Fruit fly (Drosophila melanogaster) whole organism, embryonic: ENCODE results near the gene Eig71Ea.

ENCODE experiments used
- Blimp-1 ChIP-seq: fragments of 200-800 bp; sonication (Bioruptor generic); optimal IDR thresholded peaks from 3 replicates; lab custom pipeline; 2018; ENCODE audit warnings: missing biosample characterization, missing genetic modification characterization, mild to moderate bottlenecking, moderate library complexity, missing genetic modification reagents
- Bteb2 ChIP-seq: fragments of 200-800 bp; sonication (Bioruptor generic); optimal IDR thresholded peaks from 2 replicates; lab custom pipeline; 2016; ENCODE audit warnings: missing biosample characterization, missing genetic modification characterization
- CG10147 ChIP-seq: fragments of 200-800 bp; sonication (Bioruptor generic); optimal IDR thresholded peaks from 2 replicates; lab custom pipeline; 2019; ENCODE audit warnings: missing biosample characterization, mild to moderate bottlenecking, missing genetic modification characterization, moderate library complexity
- CG11560 ChIP-seq: fragments of 200-800 bp; sonication (Bioruptor generic); IDR thresholded peaks from 3 replicates; pipeline ENCODE4 v1.3.6; 2022; ENCODE audit warnings: missing biosample characterization, missing genetic modification characterization
- CG12236 ChIP-seq: fragments of 200-800 bp; sonication (Bioruptor generic); optimal IDR thresholded peaks from 2 replicates; lab custom pipeline; 2016; ENCODE audit warnings: missing biosample characterization, missing genetic modification characterization
- CG12744 ChIP-seq: fragments of 200-800 bp; sonication (Bioruptor generic); optimal IDR thresholded peaks from 2 replicates; lab custom pipeline; 2016; ENCODE audit warnings: missing biosample characterization, missing genetic modification characterization
- CG13123 ChIP-seq: fragments of 200-800 bp; sonication (Bioruptor generic); optimal IDR thresholded peaks from 2 replicates; lab custom pipeline; 2016; ENCODE audit warnings: missing biosample characterization, missing genetic modification characterization
- CG15011 ChIP-seq: fragments of 200-800 bp; sonication (Bioruptor generic); optimal IDR thresholded peaks from 3 replicates; lab custom pipeline; 2018; ENCODE audit warnings: missing biosample characterization, mild to moderate bottlenecking, missing genetic modification characterization
- CG15479 ChIP-seq: fragments of 200-800 bp; sonication (Bioruptor generic); optimal IDR thresholded peaks from 3 replicates; lab custom pipeline; 2019; ENCODE audit warnings: missing biosample characterization, mild to moderate bottlenecking, missing genetic modification characterization, moderate library complexity
- CG2712 ChIP-seq: fragments of 200-800 bp; optimal IDR thresholded peaks from 3 replicates; lab custom pipeline; 2019; ENCODE audit warnings: missing biosample characterization, mild to moderate bottlenecking, missing genetic modification characterization, moderate library complexity
- CG31441 ChIP-seq: fragments of 200-800 bp; sonication (Bioruptor generic); IDR thresholded peaks from 2 replicates; pipeline ENCODE4 v1.3.6; 2022; ENCODE audit warnings: missing biosample characterization, missing genetic modification characterization
- CG4404 ChIP-seq: fragments of 200-800 bp; sonication (Bioruptor generic); IDR thresholded peaks from 2 replicates; pipeline ENCODE4 v1.3.6; 2022; ENCODE audit warnings: missing biosample characterization, missing genetic modification characterization
- CG4424 ChIP-seq: fragments of 200-800 bp; sonication (Bioruptor generic); optimal IDR thresholded peaks from 3 replicates; lab custom pipeline; 2016; ENCODE audit warnings: missing biosample characterization, missing genetic modification characterization
- CG5953 ChIP-seq: fragments of 200-800 bp; sonication (Bioruptor generic); IDR thresholded peaks from 2 replicates; pipeline ENCODE4 v1.3.6; 2022; ENCODE audit warnings: missing biosample characterization, missing genetic modification characterization
- CG6683 ChIP-seq: fragments of 200-800 bp; sonication (Bioruptor generic); optimal IDR thresholded peaks from 2 replicates; lab custom pipeline; 2017; ENCODE audit warnings: missing biosample characterization, mild to moderate bottlenecking, missing genetic modification characterization, missing genetic modification reagents
- CG6765 ChIP-seq: fragments of 200-800 bp; sonication (Bioruptor generic); optimal IDR thresholded peaks from 3 replicates; lab custom pipeline; 2017; ENCODE audit warnings: missing biosample characterization, mild to moderate bottlenecking, missing genetic modification characterization
- CG7372 ChIP-seq: fragments of 200-800 bp; sonication (Bioruptor generic); IDR thresholded peaks from 2 replicates; pipeline ENCODE4 v1.3.6; 2022; ENCODE audit warnings: missing biosample characterization, missing genetic modification characterization
- CG7745 ChIP-seq: fragments of 200-800 bp; sonication (Bioruptor generic); optimal IDR thresholded peaks from 2 replicates; lab custom pipeline; 2018; ENCODE audit warnings: missing biosample characterization, mild to moderate bottlenecking, missing genetic modification characterization, moderate library complexity
- CG8281 ChIP-seq: fragments of 200-800 bp; sonication (Bioruptor generic); optimal IDR thresholded peaks from 2 replicates; lab custom pipeline; 2018; ENCODE audit warnings: missing biosample characterization, mild to moderate bottlenecking, missing genetic modification characterization, moderate library complexity
- D ChIP-seq, 2 experiments: fragments of 200-800 bp in 1 of 2; fragments of >200 bp in 1 of 2; sonication (Bioruptor generic) in 1 of 2; optimal IDR thresholded peaks; 2 replicates in 1 of 2; 3 replicates in 1 of 2; lab custom pipeline; 2017; ENCODE audit warnings: mild to moderate bottlenecking in 1 of 2, missing biosample characterization in 1 of 2, missing genetic modification characterization in 1 of 2, missing genetic modification reagents in 1 of 2
- Dfd ChIP-seq, 2 experiments: fragments of >200 bp; optimal IDR thresholded peaks; 2 replicates each; lab custom pipeline; 2017; ENCODE audit warnings: missing biosample characterization in 2 of 2, missing genetic modification characterization in 2 of 2
- Dip2 ChIP-seq: fragments of 200-800 bp; sonication (Bioruptor generic); IDR thresholded peaks from 2 replicates; pipeline ENCODE4 v1.3.6; 2022; ENCODE audit warnings: missing biosample characterization, missing genetic modification characterization
- Lhr ChIP-seq: fragments of 200-800 bp; sonication (Bioruptor generic); optimal IDR thresholded peaks from 3 replicates; lab custom pipeline; 2017; ENCODE audit warnings: mild to moderate bottlenecking, missing biosample characterization, missing genetic modification reagents, missing genetic modification characterization
- Mad ChIP-seq: fragments of 200-800 bp; sonication (Bioruptor generic); optimal IDR thresholded peaks from 2 replicates; lab custom pipeline; 2016; ENCODE audit warnings: missing biosample characterization, missing genetic modification characterization
- Nf-YA ChIP-seq: fragments of 200-800 bp; sonication (Bioruptor generic); IDR thresholded peaks from 2 replicates; pipeline ENCODE4 v1.3.6; 2022; ENCODE audit warnings: missing biosample characterization, missing genetic modification characterization
- Nf-YC ChIP-seq: fragments of 200-800 bp; optimal IDR thresholded peaks from 3 replicates; lab custom pipeline; 2019; ENCODE audit warnings: missing biosample characterization, mild to moderate bottlenecking, missing genetic modification characterization, moderate library complexity
- Oli ChIP-seq: fragments of 200-800 bp; sonication (Bioruptor generic); optimal IDR thresholded peaks from 2 replicates; lab custom pipeline; 2018; ENCODE audit warnings: missing biosample characterization, mild to moderate bottlenecking, missing genetic modification characterization, moderate library complexity
- Ravus ChIP-seq: fragments of 200-800 bp; sonication (Bioruptor generic); IDR thresholded peaks from 2 replicates; pipeline ENCODE4 v1.3.6; 2022; ENCODE audit warnings: missing biosample characterization, missing genetic modification characterization
- Rx ChIP-seq: fragments of 200-800 bp; sonication (Bioruptor generic); IDR thresholded peaks from 2 replicates; pipeline ENCODE4 v1.3.6; 2022; ENCODE audit warnings: missing biosample characterization, missing genetic modification characterization
- Sox100B ChIP-seq: fragments of 200-800 bp; sonication (Bioruptor generic); optimal IDR thresholded peaks from 3 replicates; lab custom pipeline; 2018; ENCODE audit warnings: missing biosample characterization, mild to moderate bottlenecking, missing genetic modification characterization
- Sry-β ChIP-seq: fragments of 200-800 bp; sonication (Bioruptor generic); optimal IDR thresholded peaks from 2 replicates; lab custom pipeline; 2018; ENCODE audit warnings: missing biosample characterization, mild to moderate bottlenecking, missing genetic modification characterization, moderate library complexity
- abd-A ChIP-seq: fragments of 200-800 bp; sonication (Bioruptor generic); optimal IDR thresholded peaks from 3 replicates; lab custom pipeline; 2019; ENCODE audit warnings: missing biosample characterization, mild to moderate bottlenecking, missing genetic modification characterization, moderate library complexity
- ac ChIP-seq: fragments of 200-800 bp; sonication (Bioruptor generic); optimal IDR thresholded peaks from 3 replicates; lab custom pipeline; 2017; ENCODE audit warnings: missing biosample characterization, mild to moderate bottlenecking, missing genetic modification characterization
- aop ChIP-seq: fragments of 200-800 bp; sonication (Bioruptor generic); IDR thresholded peaks from 2 replicates; pipeline ENCODE4 v1.3.6; 2022; ENCODE audit warnings: missing biosample characterization, missing genetic modification characterization
- ato ChIP-seq: fragments of 200-800 bp; sonication (Bioruptor generic); IDR thresholded peaks from 2 replicates; pipeline ENCODE4 v1.3.6; 2022; ENCODE audit warnings: missing biosample characterization, missing genetic modification characterization; ENCODE audit not compliant: partially characterized antibody
- bbx ChIP-seq: fragments of 200-800 bp; sonication (Bioruptor generic); IDR thresholded peaks from 2 replicates; pipeline ENCODE4 v1.3.6; 2022; ENCODE audit warnings: missing biosample characterization, missing genetic modification characterization; ENCODE audit not compliant: partially characterized antibody
- caup ChIP-seq: fragments of 200-800 bp; sonication (Bioruptor generic); optimal IDR thresholded peaks from 3 replicates; lab custom pipeline; 2017; ENCODE audit warnings: missing biosample characterization, mild to moderate bottlenecking, missing genetic modification characterization, moderate library complexity; ENCODE audit not compliant: severe bottlenecking
- ems ChIP-seq: fragments of 200-800 bp; sonication (Bioruptor generic); optimal IDR thresholded peaks from 3 replicates; lab custom pipeline; 2016; ENCODE audit warnings: missing biosample characterization, missing genetic modification characterization
- fru ChIP-seq: fragments of >200 bp; optimal IDR thresholded peaks from 2 replicates; lab custom pipeline; 2017
- hb ChIP-seq: fragments of 200-800 bp; sonication (Bioruptor generic); IDR thresholded peaks from 3 replicates; pipeline ENCODE4 v1.3.6; 2022; ENCODE audit warnings: missing biosample characterization, missing genetic modification characterization; ENCODE audit not compliant: partially characterized antibody
- insv ChIP-seq, 2 experiments: fragments of 200-800 bp; sonication (Bioruptor generic); optimal IDR thresholded peaks; 3 replicates each; lab custom pipeline; 2016 to 2018; ENCODE audit warnings: missing biosample characterization in 2 of 2, missing genetic modification characterization in 2 of 2
- kay ChIP-seq: fragments of 200-800 bp; sonication (Bioruptor generic); optimal IDR thresholded peaks from 2 replicates; lab custom pipeline; 2016; ENCODE audit warnings: missing biosample characterization, missing genetic modification characterization
- lbe ChIP-seq: fragments of 200-800 bp; sonication (Bioruptor generic); optimal IDR thresholded peaks from 2 replicates; lab custom pipeline; 2016; ENCODE audit warnings: missing biosample characterization, mild to moderate bottlenecking, missing genetic modification characterization
- nerfin-2 ChIP-seq: fragments of 200-800 bp; sonication (Bioruptor generic); IDR thresholded peaks from 2 replicates; pipeline ENCODE4 v1.3.6; 2022; ENCODE audit warnings: missing biosample characterization, missing genetic modification characterization; ENCODE audit not compliant: partially characterized antibody
- pzg ChIP-seq: fragments of 200-800 bp; sonication (Bioruptor generic); optimal IDR thresholded peaks from 3 replicates; lab custom pipeline; 2018; ENCODE audit warnings: missing biosample characterization, mild to moderate bottlenecking, missing genetic modification characterization, moderate library complexity
- ro ChIP-seq: fragments of 200-800 bp; sonication (Bioruptor generic); IDR thresholded peaks from 2 replicates; pipeline ENCODE4 v1.3.6; 2022; ENCODE audit warnings: missing biosample characterization, missing genetic modification characterization
- salm ChIP-seq: fragments of 200-800 bp; sonication (Bioruptor generic); optimal IDR thresholded peaks from 2 replicates; lab custom pipeline; 2018; ENCODE audit warnings: missing biosample characterization, mild to moderate bottlenecking, missing genetic modification characterization
- sd ChIP-seq: fragments of 200-800 bp; sonication (Bioruptor generic); optimal IDR thresholded peaks from 3 replicates; lab custom pipeline; 2018; ENCODE audit warnings: missing biosample characterization, mild to moderate bottlenecking, missing genetic modification characterization, moderate library complexity
- so ChIP-seq: fragments of 200-800 bp; sonication (Bioruptor generic); IDR thresholded peaks from 3 replicates; pipeline ENCODE4 v1.3.6; 2022; ENCODE audit warnings: missing biosample characterization, missing genetic modification characterization
- sob ChIP-seq: fragments of 200-800 bp; sonication (Bioruptor generic); IDR thresholded peaks from 2 replicates; pipeline ENCODE4 v1.3.6; 2022; ENCODE audit warnings: missing biosample characterization, missing genetic modification characterization
- wek ChIP-seq: fragments of 200-800 bp; sonication (Bioruptor generic); optimal IDR thresholded peaks from 3 replicates; lab custom pipeline; 2018; ENCODE audit warnings: missing biosample characterization, mild to moderate bottlenecking, missing genetic modification characterization, moderate library complexity

Gene Eig71Ea

dm6 chr3L:15670455-15670854, 21.0 kb upstream of the Eig71Ea start (continued):
- TF ChIP-seq Dfd (GFP tag; optimal IDR thresholded peaks at IDR 0.05; lab: Kevin White, UChicago) (no peak), CG6765 (GFP tag; lab: Kevin White, UChicago) (no peak), CG10147 (no peak), ac (GFP tag; lab: Kevin White, UChicago) (peak; percentile 68), CG7372 (no peak), CG8281 (tag; lab: Kevin White, UChicago) (no peak), CG15479 (GFP tag; lab: Kevin White, UChicago) (no peak), salm (tag; lab: Kevin White, UChicago) (no peak), CG11560 (tag; lab: Robert Waterston, UW) (no peak), Ravus (no peak), bbx (no peak), CG4404 (GFP tag; lab: Robert Waterston, UW) (peak; percentile 69), CG12744 (GFP tag; lab: Kevin White, UChicago) (no peak), insv (GFP tag; optimal IDR thresholded peaks at IDR 0.05; lab: Kevin White, UChicago) (no peak), Sox100B (GFP tag; lab: Kevin White, UChicago) (no peak), CG7745 (no peak), Rx (GFP tag; lab: Robert Waterston, UW) (no peak), ems (GFP tag; lab: Kevin White, UChicago) (no peak), Nf-YA (no peak), abd-A (no peak), CG4424 (GFP tag; lab: Kevin White, UChicago) (peak; percentile 13), Bteb2 (GFP tag; lab: Kevin White, UChicago) (no peak), so (no peak), fru (no peak), CG6683 (no peak), ro (GFP tag; lab: Robert Waterston, UW) (no peak), lbe (GFP tag; lab: Kevin White, UChicago) (no peak), kay (GFP tag; lab: Kevin White, UChicago) (no peak), Mad (GFP tag; lab: Kevin White, UChicago) (no peak), nerfin-2 (no peak), pzg (no peak), hb (no peak), Lhr (GFP tag; lab: Kevin White, UChicago) (no peak), Blimp-1 (no peak), CG12236 (GFP tag; lab: Kevin White, UChicago) (no peak), caup (GFP tag; lab: Kevin White, UChicago) (no peak), Oli (tag; lab: Kevin White, UChicago) (no peak), CG5953 (GFP tag; lab: Robert Waterston, UW) (no peak), wek (GFP tag; lab: Kevin White, UChicago) (no peak), Nf-YC (tag; lab: Kevin White, UChicago) (no peak), sob (no peak), sd (tag; lab: Kevin White, UChicago) (no peak), CG31441 (GFP tag; lab: Robert Waterston, UW) (peak; percentile 48), D (optimal IDR thresholded peaks at IDR 0.05; lab: Kevin White, UChicago) (no peak), D (GFP tag; optimal IDR thresholded peaks at IDR 0.05; lab: Kevin White, UChicago) (peak; percentile 29), Dip2 (GFP tag; lab: Robert Waterston, UW) (no peak), ato (GFP tag; lab: Robert Waterston, UW) (no peak), CG2712 (peak; percentile 74), CG13123 (GFP tag; lab: Kevin White, UChicago) (no peak), aop (GFP tag; lab: Robert Waterston, UW) (no peak), CG15011 (no peak), Sry-β (GFP tag; lab: Kevin White, UChicago) (no peak)
